Fruit fly (Drosophila melanogaster) whole organism, wandering third instar larva: Measurements from ENCODE around the gene emei.

ENCODE experiments used
- Dif ChIP-seq: fragments of 200-275, 200-300 bp; sonication (Bioruptor generic); optimal IDR thresholded peaks from 2 replicates; lab custom pipeline; 2018; ENCODE audit warnings: missing biosample characterization, missing genetic modification characterization; ENCODE audit not compliant: partially characterized antibody
- Mio ChIP-seq: sonication (Bioruptor generic); optimal IDR thresholded peaks from 2 replicates; lab custom pipeline; 2016; ENCODE audit warnings: missing biosample characterization, missing genetic modification characterization
- brk ChIP-seq: fragments of 200-800 bp; sonication (Bioruptor generic); optimal IDR thresholded peaks from 2 replicates; lab custom pipeline; 2016; ENCODE audit warnings: missing biosample characterization, mild to moderate bottlenecking, missing genetic modification characterization
- h ChIP-seq: fragments of 200-800 bp; sonication (Bioruptor generic); optimal IDR thresholded peaks from 3 replicates; lab custom pipeline; 2016; ENCODE audit warnings: missing biosample characterization, mild to moderate bottlenecking, missing genetic modification characterization
- lola ChIP-seq: fragments of >200 bp; optimal IDR thresholded peaks from 2 replicates; lab custom pipeline; 2017; ENCODE audit warnings: missing biosample characterization, missing genetic modification characterization
- pan ChIP-seq: fragments of >200 bp; optimal IDR thresholded peaks from 2 replicates; lab custom pipeline; 2017
- sv ChIP-seq: fragments of 200-800 bp; sonication (Bioruptor generic); optimal IDR thresholded peaks from 3 replicates; lab custom pipeline; 2016; ENCODE audit warnings: missing biosample characterization, missing genetic modification characterization

DNA sequence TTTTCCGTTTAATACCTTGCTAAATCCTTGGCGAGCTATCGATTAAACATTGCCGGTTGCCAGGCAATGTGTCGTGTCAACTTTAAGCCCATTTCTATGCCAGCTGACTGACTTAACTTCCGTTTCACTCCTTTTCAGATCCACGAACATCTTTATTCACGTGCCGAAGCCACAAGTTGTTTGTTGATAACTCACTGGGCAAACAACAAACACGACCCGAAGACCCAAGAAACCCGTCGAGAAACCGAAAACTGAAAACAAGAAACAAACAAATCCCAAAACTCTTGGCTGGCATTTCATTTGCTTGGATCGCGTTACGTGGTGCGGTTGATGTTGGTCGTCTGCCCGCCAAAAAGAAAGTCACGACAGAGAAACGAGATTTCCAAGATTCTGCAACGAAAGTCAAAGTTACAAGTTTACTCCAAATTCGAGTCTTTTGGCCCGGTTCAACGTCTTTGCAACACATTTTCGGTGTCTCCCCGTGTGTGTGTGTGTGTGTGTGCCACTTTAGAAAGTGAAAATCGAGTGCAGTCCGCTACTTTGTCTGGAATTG, 41.3 kb downstream of the emei start, which contains the start of gene CG6216:
- TF ChIP-seq sv (GFP tag; lab: Kevin White, UChicago) (no peak), h (no peak), Mio (GFP tag; lab: Kevin White, UChicago) (no peak), Dif (GFP tag; lab: Kevin White, UChicago) (no peak), lola (GFP tag; lab: Kevin White, UChicago) (no peak), pan (lab: Kevin White, UChicago) (no peak), brk (GFP tag; lab: Kevin White, UChicago) (no peak)
